Worm (Caenorhabditis elegans) whole organism, late embryonic: ENCODE results near the gene F13H10.8.

ENCODE experiments used
- F13H6.1 ChIP-seq: sonication (generic microtip); optimal IDR thresholded peaks from 2 replicates; lab custom pipeline; 2016; ENCODE audit warnings: missing genetic modification characterization, missing compliant biosample characterization
- ceh-30 ChIP-seq: fragments of 150-350 bp; optimal IDR thresholded peaks from 2 replicates; lab custom pipeline; 2014; ENCODE audit warnings: missing biosample characterization, missing genetic modification characterization
- dve-1 ChIP-seq: sonication (generic microtip); optimal IDR thresholded peaks from 2 replicates; lab custom pipeline; 2017; ENCODE audit warnings: antibody characterized with exemption, mild to moderate bottlenecking, missing genetic modification characterization, missing compliant biosample characterization
- elt-4 ChIP-seq: sonication (generic microtip); optimal IDR thresholded peaks from 2 replicates; lab custom pipeline; 2016; ENCODE audit warnings: missing genetic modification characterization, missing compliant biosample characterization
- eyg-1 ChIP-seq: sonication (generic microtip); optimal IDR thresholded peaks from 2 replicates; lab custom pipeline; 2016; ENCODE audit warnings: missing genotype, missing genetic modification characterization, missing compliant biosample characterization
- fkh-10 ChIP-seq: fragments of 150-350 bp; optimal IDR thresholded peaks from 2 replicates; lab custom pipeline; 2014; ENCODE audit warnings: missing biosample characterization, missing genetic modification reagents, missing genetic modification characterization
- pha-4 ChIP-seq: fragments of 150-350 bp; optimal IDR thresholded peaks from 2 replicates; lab custom pipeline; 2018; ENCODE audit warnings: missing biosample characterization, missing genetic modification reagents, missing genetic modification characterization
- sox-4 ChIP-seq: sonication (generic microtip); optimal IDR thresholded peaks from 2 replicates; lab custom pipeline; 2017; ENCODE audit warnings: mild to moderate bottlenecking, missing genetic modification characterization, inconsistent platforms, missing compliant biosample characterization
- syd-9 ChIP-seq: sonication (generic microtip); optimal IDR thresholded peaks from 2 replicates; lab custom pipeline; 2016; ENCODE audit warnings: mild to moderate bottlenecking, missing genetic modification characterization, moderate library complexity, missing compliant biosample characterization

DNA sequence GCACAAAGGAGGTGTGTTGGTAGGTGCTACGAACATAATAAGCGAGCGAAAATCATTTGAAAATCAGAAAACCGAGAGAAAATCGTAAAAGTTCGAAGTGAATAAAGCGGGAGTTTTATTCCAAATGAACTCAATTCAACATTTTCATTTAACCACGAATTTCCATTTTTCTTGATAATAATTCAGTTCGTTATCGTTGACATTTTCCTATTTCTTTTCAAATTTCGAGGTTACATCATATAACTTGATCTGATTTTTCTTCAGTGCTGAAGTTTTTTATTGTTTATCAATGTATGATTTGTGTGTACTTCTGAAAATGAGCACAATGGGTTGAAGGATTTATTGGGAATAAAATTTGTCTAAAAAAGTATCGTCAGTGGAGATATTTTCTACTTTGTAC lies 11.3 kb downstream of the F13H10.8 start:
- TF ChIP-seq elt-4 (tag; lab: Kevin White, UChicago) = no peak
- no peak for TF ChIP-seq dve-1 (tag; lab: Kevin White, UChicago)
- TF ChIP-seq fkh-10 (GFP tag; lab: Kevin White, UChicago) = no peak
- no peak for TF ChIP-seq pha-4 (tag; lab: Kevin White, UChicago)
- TF ChIP-seq F13H6.1 = no peak
- TF ChIP-seq sox-4 = no peak
- no peak for TF ChIP-seq syd-9 (tag; lab: Kevin White, UChicago)
- no peak for TF ChIP-seq ceh-30
- TF ChIP-seq eyg-1 = no peak
